Worm (Caenorhabditis elegans): Measurements from ENCODE around the gene F35F10.14.

Gene F35F10.14

ce11 chrV:3315308-3315707 lies 4.6 kb downstream of the F35F10.14 start, which contains the start of gene arrd-19 (continued):
- TF ChIP-seq nhr-80 (tag; optimal IDR thresholded peaks at IDR 0.05) = peak; percentile 73
- TF ChIP-seq nhr-120 (GFP tag; IDR thresholded peaks at IDR 0.05) = no peak
- no peak for TF ChIP-seq dpl-1 (GFP tag; optimal IDR thresholded peaks at IDR 0.05)
- no peak for TF ChIP-seq aptf-2 (GFP tag; conservative IDR thresholded peaks at IDR 0.05)
- TF ChIP-seq ztf-3 (GFP tag; optimal IDR thresholded peaks at IDR 0.05) = no peak
- TF ChIP-seq F39B2.1 (GFP tag; IDR thresholded peaks at IDR 0.05) = no peak
- TF ChIP-seq let-526 (GFP tag; IDR thresholded peaks at IDR 0.05) = peak; percentile 57; the same call in 1 of the 2 replicates
- peak; percentile 69 for TF ChIP-seq F22D6.2 (tag; optimal IDR thresholded peaks at IDR 0.05)
- no peak for TF ChIP-seq snpc-4 (GFP tag; optimal IDR thresholded peaks at IDR 0.05)
- TF ChIP-seq snpc-4 (tag; optimal IDR thresholded peaks at IDR 0.05) = peak in 2 of 4 experiments; percentile 5 to 10
- no peak for TF ChIP-seq sdz-38 (tag; optimal IDR thresholded peaks at IDR 0.05)
- TF ChIP-seq chd-7 (tag; optimal IDR thresholded peaks at IDR 0.05) = peak; percentile 8
- TF ChIP-seq unc-62 (GFP tag; optimal IDR thresholded peaks at IDR 0.05) = no peak
- no peak for TF ChIP-seq hlh-12 (tag; optimal IDR thresholded peaks at IDR 0.05)
- no peak for TF ChIP-seq ztf-18 (tag; optimal IDR thresholded peaks at IDR 0.05)
- TF ChIP-seq K12H6.12 (tag; optimal IDR thresholded peaks at IDR 0.05) = peak; percentile 52
- TF ChIP-seq madf-8 (GFP tag; conservative IDR thresholded peaks at IDR 0.05) = no peak
- no peak for TF ChIP-seq akir-1 (GFP tag; optimal IDR thresholded peaks at IDR 0.05)

ce11 chrV:3312067-3312666 lies 7.7 kb downstream of the F35F10.14 start, which contains the start of gene arrd-18:
arrd-18 (minus strand) TSS chrV:3312117.
- TF ChIP-seq rcor-1 (GFP tag; IDR thresholded peaks at IDR 0.05) = peak; percentile 66
- TF ChIP-seq nhr-80 (tag; optimal IDR thresholded peaks at IDR 0.05) = peak; percentile 56
- peak; percentile 86 for TF ChIP-seq dox-1 (GFP tag; IDR thresholded peaks at IDR 0.05)
- TF ChIP-seq hmg-1.2 (GFP tag; IDR thresholded peaks at IDR 0.05) = peak; percentile 74; the same call in 1 of the 2 replicates
- no peak for TF ChIP-seq ceh-58 (GFP tag; IDR thresholded peaks at IDR 0.05)
- peak; percentile 11 for TF ChIP-seq attf-5 (GFP tag; optimal IDR thresholded peaks at IDR 0.05)
- peak; percentile 72; the same call in 1 of the 2 replicates for TF ChIP-seq nfyb-1 (GFP tag; IDR thresholded peaks at IDR 0.05)
- TF ChIP-seq ztf-28 (GFP tag; IDR thresholded peaks at IDR 0.05) = no peak

ce11 chrV:3308169-3308568 lies 11.7 kb downstream of the F35F10.14 start, which contains the start of gene srbc-3:
srbc-3 (plus strand) TSS chrV:3308469.
- no peak for TF ChIP-seq tbp1 (GFP tag; optimal IDR thresholded peaks at IDR 0.05)
- TF ChIP-seq Y95B8A.8 (GFP tag; IDR thresholded peaks at IDR 0.05) = no peak
- TF ChIP-seq let-526 (GFP tag; IDR thresholded peaks at IDR 0.05) = no peak
- no peak for TF ChIP-seq tlf-1 (GFP tag; optimal IDR thresholded peaks at IDR 0.05)
- no peak for TF ChIP-seq repo-1 (tag; optimal IDR thresholded peaks at IDR 0.05)
- no peak for TF ChIP-seq gei-17 (GFP tag; optimal IDR thresholded peaks at IDR 0.05)
- no peak for TF ChIP-seq dpl-1 (GFP tag; optimal IDR thresholded peaks at IDR 0.05)

ce11 chrV:3301898-3302297 lies 18.0 kb downstream of the F35F10.14 start, which contains the start of gene srbc-1:
srbc-1 (minus strand) TSS chrV:3301998.
- no peak for TF ChIP-seq tlf-1 (GFP tag; optimal IDR thresholded peaks at IDR 0.05)
- TF ChIP-seq somi-1 (GFP tag; optimal IDR thresholded peaks at IDR 0.05) = no peak
- TF ChIP-seq xnd-1 (tag; optimal IDR thresholded peaks at IDR 0.05) = no peak
- TF ChIP-seq bed-2 (GFP tag; IDR thresholded peaks at IDR 0.05) = no peak
- no peak for TF ChIP-seq unc-130 (GFP tag; optimal IDR thresholded peaks at IDR 0.05)
- TF ChIP-seq mxl-1 (tag; optimal IDR thresholded peaks at IDR 0.05) = no peak
- TF ChIP-seq sdz-38 (tag; optimal IDR thresholded peaks at IDR 0.05) = no peak
- TF ChIP-seq unc-62 (GFP tag; optimal IDR thresholded peaks at IDR 0.05) = no peak
- TF ChIP-seq lin-35 (GFP tag; optimal IDR thresholded peaks at IDR 0.05) = no peak
- TF ChIP-seq rec-8 (tag; optimal IDR thresholded peaks at IDR 0.05) = no peak
- no peak for TF ChIP-seq lag-1 (GFP tag; IDR thresholded peaks at IDR 0.05)
- TF ChIP-seq tbp1 (GFP tag; optimal IDR thresholded peaks at IDR 0.05) = no peak

Measured in whole organism, young adult.